Fruit fly (Drosophila melanogaster) whole organism, embryonic: ENCODE results near the gene Vps29.

Experiments
- ATbp ChIP-seq: fragments of 200-800 bp; sonication (Bioruptor generic); optimal IDR thresholded peaks from 2 replicates; lab custom pipeline; 2017; ENCODE audit warnings: missing biosample characterization, mild to moderate bottlenecking, missing genetic modification characterization, missing genetic modification reagents
- Ada2b ChIP-seq: fragments of 200-800 bp; sonication (Bioruptor generic); IDR thresholded peaks from 2 replicates; pipeline ENCODE4 v1.3.6; 2022; ENCODE audit warnings: missing biosample characterization, missing genetic modification characterization
- Antp ChIP-seq: fragments of 200-800 bp; sonication (Bioruptor generic); optimal IDR thresholded peaks from 3 replicates; lab custom pipeline; 2016; ENCODE audit warnings: missing biosample characterization, missing genetic modification characterization
- Atf6 ChIP-seq: fragments of 200-800 bp; sonication (Bioruptor generic); IDR thresholded peaks from 2 replicates; pipeline ENCODE4 v1.3.6; 2022; ENCODE audit warnings: missing biosample characterization, missing genetic modification characterization
- CG10267 ChIP-seq: fragments of 200-800 bp; sonication (Bioruptor generic); optimal IDR thresholded peaks from 2 replicates; lab custom pipeline; 2018; ENCODE audit warnings: missing biosample characterization, mild to moderate bottlenecking, missing genetic modification characterization, moderate library complexity
- CG10565 ChIP-seq: fragments of 200-800 bp; sonication (Bioruptor generic); optimal IDR thresholded peaks from 3 replicates; lab custom pipeline; 2016; ENCODE audit warnings: missing biosample characterization, mild to moderate bottlenecking, missing genetic modification characterization
- CG11695 ChIP-seq: fragments of 200-800 bp; sonication (Bioruptor generic); IDR thresholded peaks from 3 replicates; pipeline ENCODE4 v1.3.6; 2022; ENCODE audit warnings: missing biosample characterization, missing genetic modification characterization
- CG12769 ChIP-seq: fragments of 200-800 bp; sonication (Bioruptor generic); optimal IDR thresholded peaks from 2 replicates; lab custom pipeline; 2019; ENCODE audit warnings: missing biosample characterization, mild to moderate bottlenecking, missing genetic modification characterization, moderate library complexity
- CG13424 ChIP-seq: fragments of 200-800 bp; sonication (Bioruptor generic); optimal IDR thresholded peaks from 2 replicates; lab custom pipeline; 2019; ENCODE audit warnings: missing biosample characterization, mild to moderate bottlenecking, missing genetic modification characterization, moderate library complexity
- CG13624 ChIP-seq: fragments of 200-800 bp; sonication (Bioruptor generic); optimal IDR thresholded peaks from 2 replicates; lab custom pipeline; 2016; ENCODE audit warnings: missing biosample characterization, missing genetic modification characterization
- CG14860 ChIP-seq: fragments of 200-800 bp; sonication (Bioruptor generic); IDR thresholded peaks from 3 replicates; pipeline ENCODE4 v1.3.6; 2022; ENCODE audit warnings: missing biosample characterization, missing genetic modification characterization; ENCODE audit not compliant: partially characterized antibody
- CG17568 ChIP-seq: fragments of 200-800 bp; sonication (Bioruptor generic); optimal IDR thresholded peaks from 2 replicates; lab custom pipeline; 2018; ENCODE audit warnings: missing biosample characterization, mild to moderate bottlenecking, missing genetic modification characterization, moderate library complexity
- CG2199 ChIP-seq: fragments of 200-800 bp; sonication (Bioruptor generic); IDR thresholded peaks from 3 replicates; pipeline ENCODE4 v1.3.6; 2022; ENCODE audit warnings: missing biosample characterization, missing genetic modification characterization
- CG30403 ChIP-seq: fragments of 200-800 bp; sonication (Bioruptor generic); optimal IDR thresholded peaks from 3 replicates; lab custom pipeline; 2016; ENCODE audit warnings: missing biosample characterization, missing genetic modification characterization
- CG34224 ChIP-seq: fragments of 200-800 bp; sonication (Bioruptor generic); IDR thresholded peaks from 3 replicates; pipeline ENCODE4 v1.3.6; 2022; ENCODE audit warnings: missing biosample characterization, missing genetic modification characterization; ENCODE audit not compliant: partially characterized antibody
- CG3847 ChIP-seq: fragments of 200-800 bp; sonication (Bioruptor generic); IDR thresholded peaks from 2 replicates; pipeline ENCODE4 v1.3.6; 2022; ENCODE audit warnings: missing biosample characterization, missing genetic modification characterization
- CG3995 ChIP-seq: fragments of 200-800 bp; sonication (Bioruptor generic); optimal IDR thresholded peaks from 3 replicates; lab custom pipeline; 2016; ENCODE audit warnings: missing biosample characterization, missing genetic modification characterization
- CG6175 ChIP-seq: fragments of 200-800 bp; sonication (Bioruptor generic); IDR thresholded peaks from 3 replicates; pipeline ENCODE4 v1.3.6; 2022; ENCODE audit warnings: missing biosample characterization, missing genetic modification characterization
- CG6765 ChIP-seq: fragments of 200-800 bp; sonication (Bioruptor generic); optimal IDR thresholded peaks from 3 replicates; lab custom pipeline; 2017; ENCODE audit warnings: missing biosample characterization, mild to moderate bottlenecking, missing genetic modification characterization
- CG6791 ChIP-seq: fragments of 200-800 bp; sonication (Bioruptor generic); IDR thresholded peaks from 3 replicates; pipeline ENCODE4 v1.3.6; 2022; ENCODE audit warnings: missing biosample characterization, missing genetic modification characterization; ENCODE audit not compliant: partially characterized antibody
- CG7786 ChIP-seq: fragments of 200-800 bp; sonication (Bioruptor generic); optimal IDR thresholded peaks from 2 replicates; lab custom pipeline; 2016; ENCODE audit warnings: missing biosample characterization, missing genetic modification characterization
- CG7963 ChIP-seq: fragments of 200-800 bp; sonication (Bioruptor generic); IDR thresholded peaks from 3 replicates; pipeline ENCODE4 v1.3.6; 2022; ENCODE audit warnings: missing biosample characterization, missing genetic modification characterization; ENCODE audit not compliant: partially characterized antibody
- CG7987 ChIP-seq: fragments of 200-800 bp; sonication (Bioruptor generic); optimal IDR thresholded peaks from 2 replicates; lab custom pipeline; 2018; ENCODE audit warnings: missing biosample characterization, mild to moderate bottlenecking, missing genetic modification characterization, moderate library complexity
- CG9797 ChIP-seq: fragments of 200-800 bp; sonication (Bioruptor generic); optimal IDR thresholded peaks from 3 replicates; lab custom pipeline; 2018; ENCODE audit warnings: missing biosample characterization, mild to moderate bottlenecking, missing genetic modification characterization
- CG9932 ChIP-seq: fragments of 200-800 bp; sonication (Bioruptor generic); IDR thresholded peaks from 2 replicates; pipeline ENCODE4 v1.3.6; 2022; ENCODE audit warnings: missing biosample characterization, missing genetic modification characterization
- CrebB ChIP-seq: fragments of 200-800 bp; sonication (Bioruptor generic); optimal IDR thresholded peaks from 3 replicates; lab custom pipeline; 2018; ENCODE audit warnings: missing biosample characterization, mild to moderate bottlenecking, missing genetic modification characterization
- Drgx ChIP-seq: fragments of 200-800 bp; sonication (Bioruptor generic); IDR thresholded peaks from 2 replicates; pipeline ENCODE4 v1.3.6; 2022; ENCODE audit warnings: missing biosample characterization, missing genetic modification characterization
- ERR ChIP-seq: fragments of 200-800 bp; sonication (Bioruptor generic); optimal IDR thresholded peaks from 2 replicates; lab custom pipeline; 2016; ENCODE audit warnings: missing biosample characterization, missing genetic modification characterization
- HLH54F ChIP-seq: fragments of 200-800 bp; sonication (Bioruptor generic); optimal IDR thresholded peaks from 3 replicates; lab custom pipeline; 2016; ENCODE audit warnings: missing biosample characterization, missing genetic modification characterization
- Mrtf ChIP-seq: fragments of 200-800 bp; sonication (Bioruptor generic); IDR thresholded peaks from 3 replicates; pipeline ENCODE4 v1.3.6; 2022; ENCODE audit warnings: missing biosample characterization, missing genetic modification characterization
- NC2β ChIP-seq: fragments of 200-800 bp; sonication (Bioruptor generic); optimal IDR thresholded peaks from 2 replicates; lab custom pipeline; 2016; ENCODE audit warnings: missing biosample characterization, missing genetic modification characterization
- Sox102F ChIP-seq: fragments of 200-800 bp; sonication (Bioruptor generic); optimal IDR thresholded peaks from 2 replicates; lab custom pipeline; 2018; ENCODE audit warnings: missing biosample characterization, mild to moderate bottlenecking, missing genetic modification characterization, moderate library complexity
- Xbp1 ChIP-seq: fragments of 200-800 bp; sonication (Bioruptor generic); optimal IDR thresholded peaks from 3 replicates; lab custom pipeline; 2016; ENCODE audit warnings: missing biosample characterization, mild to moderate bottlenecking, missing genetic modification characterization
- aop ChIP-seq: fragments of 200-800 bp; sonication (Bioruptor generic); IDR thresholded peaks from 2 replicates; pipeline ENCODE4 v1.3.6; 2022; ENCODE audit warnings: missing biosample characterization, missing genetic modification characterization
- az2 ChIP-seq: fragments of 200-800 bp; sonication (Bioruptor generic); optimal IDR thresholded peaks from 3 replicates; lab custom pipeline; 2016; ENCODE audit warnings: missing biosample characterization, missing genetic modification characterization
- bab2 ChIP-seq: fragments of 200-800 bp; sonication (Bioruptor generic); optimal IDR thresholded peaks from 2 replicates; lab custom pipeline; 2016; ENCODE audit warnings: missing biosample characterization, missing genetic modification characterization
- bbx ChIP-seq: fragments of 200-800 bp; sonication (Bioruptor generic); IDR thresholded peaks from 2 replicates; pipeline ENCODE4 v1.3.6; 2022; ENCODE audit warnings: missing biosample characterization, missing genetic modification characterization; ENCODE audit not compliant: partially characterized antibody
- dm ChIP-seq: fragments of 200-800 bp; sonication (Bioruptor generic); optimal IDR thresholded peaks from 3 replicates; lab custom pipeline; 2016; ENCODE audit warnings: missing biosample characterization, missing genetic modification characterization
- dpn ChIP-seq, 2 experiments: fragments of 200-800 bp; sonication (Bioruptor generic); optimal IDR thresholded peaks; 3 replicates each; lab custom pipeline; 2016; ENCODE audit warnings: missing biosample characterization in 2 of 2, missing genetic modification characterization in 2 of 2
- fru ChIP-seq: fragments of >200 bp; optimal IDR thresholded peaks from 2 replicates; lab custom pipeline; 2017
- her ChIP-seq: fragments of 200-800 bp; sonication (Bioruptor generic); optimal IDR thresholded peaks from 2 replicates; lab custom pipeline; 2016; ENCODE audit warnings: missing biosample characterization, missing genetic modification characterization
- ind ChIP-seq: fragments of 200-800 bp; sonication (Bioruptor generic); optimal IDR thresholded peaks from 3 replicates; lab custom pipeline; 2016; ENCODE audit warnings: missing biosample characterization, missing genetic modification characterization
- insv ChIP-seq, 2 experiments: fragments of 200-800 bp; sonication (Bioruptor generic); optimal IDR thresholded peaks; 3 replicates each; lab custom pipeline; 2016 to 2018; ENCODE audit warnings: missing biosample characterization in 2 of 2, missing genetic modification characterization in 2 of 2
- oc ChIP-seq: fragments of 200-800 bp; sonication (Bioruptor generic); optimal IDR thresholded peaks from 2 replicates; lab custom pipeline; 2018; ENCODE audit warnings: missing biosample characterization, mild to moderate bottlenecking, missing genetic modification characterization, moderate library complexity
- ranshi ChIP-seq: fragments of 200-800 bp; sonication (Bioruptor generic); IDR thresholded peaks from 2 replicates; pipeline ENCODE4 v1.3.6; 2022; ENCODE audit warnings: missing biosample characterization, missing genetic modification characterization
- shn ChIP-seq: fragments of 200-800 bp; sonication (Bioruptor generic); optimal IDR thresholded peaks from 3 replicates; lab custom pipeline; 2016; ENCODE audit warnings: missing biosample characterization, missing genetic modification characterization
- tgo ChIP-seq: fragments of 200-800 bp; sonication (Bioruptor generic); IDR thresholded peaks from 3 replicates; pipeline ENCODE4 v1.3.6; 2022; ENCODE audit warnings: missing biosample characterization, missing genetic modification characterization
- trem ChIP-seq: fragments of 200-800 bp; optimal IDR thresholded peaks from 3 replicates; lab custom pipeline; 2019; ENCODE audit warnings: missing biosample characterization, mild to moderate bottlenecking, missing genetic modification characterization, moderate library complexity
- tx ChIP-seq: fragments of 200-800 bp; sonication (Bioruptor generic); optimal IDR thresholded peaks from 2 replicates; lab custom pipeline; 2016; ENCODE audit warnings: missing biosample characterization, missing genetic modification characterization
- vvl ChIP-seq: fragments of 200-800 bp; sonication (Bioruptor generic); IDR thresholded peaks from 2 replicates; pipeline ENCODE4 v1.3.6; 2022; ENCODE audit warnings: missing biosample characterization, missing genetic modification characterization
- wek ChIP-seq: fragments of 200-800 bp; sonication (Bioruptor generic); optimal IDR thresholded peaks from 3 replicates; lab custom pipeline; 2018; ENCODE audit warnings: missing biosample characterization, mild to moderate bottlenecking, missing genetic modification characterization, moderate library complexity

Gene Vps29

DNA sequence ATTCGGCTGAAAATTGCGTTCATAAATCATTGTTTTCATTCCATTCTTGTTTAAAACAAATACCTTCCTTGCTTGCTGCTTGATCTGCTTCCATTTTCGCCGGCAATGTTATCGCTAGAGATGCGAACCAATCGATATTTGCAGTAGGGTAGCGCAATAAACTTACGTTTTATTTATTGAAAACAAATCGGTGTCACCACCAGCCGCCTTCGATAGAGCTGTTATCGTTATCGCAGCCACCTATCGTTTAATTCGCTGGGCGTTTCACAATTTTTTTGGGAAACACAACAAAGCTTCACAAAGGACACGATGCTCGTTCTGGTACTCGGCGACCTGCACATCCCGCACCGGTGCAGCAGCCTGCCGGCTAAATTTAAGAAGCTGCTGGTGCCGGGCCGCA lies at the start of gene Vps29, which contains the start of gene Tfb4 (continued):
- no peak for TF ChIP-seq Sox102F (GFP tag; lab: Kevin White, UChicago)
- TF ChIP-seq Xbp1 (GFP tag; lab: Kevin White, UChicago): peak; percentile 67
- no peak for TF ChIP-seq ATbp
- peak; percentile 12 for TF ChIP-seq NC2β
- peak; percentile 18 for TF ChIP-seq shn
- TF ChIP-seq CG7987: peak; percentile 44
- peak; percentile 38; the same call in 1 of the 2 replicates for TF ChIP-seq ranshi (GFP tag; lab: Robert Waterston, UW)
- TF ChIP-seq ERR: peak; percentile 9
- TF ChIP-seq CG9797: peak; percentile 7
- peak; percentile 63 for TF ChIP-seq CG13624 (GFP tag; lab: Kevin White, UChicago)
- TF ChIP-seq HLH54F (GFP tag; lab: Kevin White, UChicago): peak; percentile 69
- TF ChIP-seq CG10565 (GFP tag; lab: Kevin White, UChicago): no peak
- TF ChIP-seq CG3995 (GFP tag; lab: Kevin White, UChicago): no peak
- peak; percentile 7 for TF ChIP-seq tx (GFP tag; lab: Kevin White, UChicago)
- peak; percentile 54; the same call in 1 of the 2 replicates for TF ChIP-seq Atf6 (GFP tag; lab: Robert Waterston, UW)
- TF ChIP-seq her: peak; percentile 75
- peak; percentile 87 for TF ChIP-seq CG9932 (GFP tag; lab: Robert Waterston, UW)
- TF ChIP-seq dm: peak; percentile 31
- TF ChIP-seq dpn (GFP tag; optimal IDR thresholded peaks at IDR 0.05; lab: Kevin White, UChicago): peak; percentile 28 to 73
- TF ChIP-seq ind: peak; percentile 56
- TF ChIP-seq Ada2b (GFP tag; lab: Robert Waterston, UW): peak; percentile 47; the same call in 1 of the 2 replicates
- peak; percentile 85 for TF ChIP-seq wek (GFP tag; lab: Kevin White, UChicago)
- no peak for TF ChIP-seq CrebB (tag; lab: Kevin White, UChicago)
- TF ChIP-seq CG10267 (tag; lab: Kevin White, UChicago): peak; percentile 33
- 0 out of 3 replicates have a peak, but pooled peaks have one; percentile 21 for TF ChIP-seq Mrtf (GFP tag; lab: Robert Waterston, UW)
- TF ChIP-seq CG30403 (GFP tag; lab: Kevin White, UChicago): peak; percentile 51
- TF ChIP-seq CG3847 (GFP tag; lab: Robert Waterston, UW): 0 out of 2 replicates have a peak, but pooled peaks have one; percentile 47
- TF ChIP-seq Drgx (GFP tag; lab: Robert Waterston, UW): 0 out of 2 replicates have a peak, but pooled peaks have one; percentile 34
- TF ChIP-seq oc: no peak
- TF ChIP-seq CG2199 (GFP tag; lab: Robert Waterston, UW): no peak
- TF ChIP-seq az2 (GFP tag; lab: Kevin White, UChicago): peak; percentile 26
- TF ChIP-seq vvl (GFP tag; lab: Robert Waterston, UW): peak; percentile 58; the same call in 1 of the 2 replicates
- TF ChIP-seq CG6175: no peak
- peak; percentile 64 for TF ChIP-seq bab2
- peak; percentile 36 for TF ChIP-seq CG13424 (tag; lab: Kevin White, UChicago)
- TF ChIP-seq CG6791 (GFP tag; lab: Robert Waterston, UW): peak; percentile 94
- peak; percentile 99 for TF ChIP-seq CG17568 (GFP tag; lab: Kevin White, UChicago)
- TF ChIP-seq bbx (GFP tag; lab: Robert Waterston, UW): peak; percentile 97
- TF ChIP-seq CG7963 (GFP tag; lab: Robert Waterston, UW): peak; percentile 96
- TF ChIP-seq CG12769 (tag; lab: Kevin White, UChicago): no peak
- TF ChIP-seq Antp: peak; percentile 63
- peak; percentile 56 for TF ChIP-seq CG7786
- TF ChIP-seq CG34224: peak; percentile 99
- no peak for TF ChIP-seq CG6765 (GFP tag; lab: Kevin White, UChicago)
- TF ChIP-seq CG14860 (GFP tag; lab: Robert Waterston, UW): peak; percentile 93
- TF ChIP-seq tgo (GFP tag; lab: Robert Waterston, UW): 0 out of 3 replicates have a peak, but pooled peaks have one; percentile 14
- peak; percentile 61 for TF ChIP-seq trem (tag; lab: Kevin White, UChicago)
- TF ChIP-seq CG11695 (GFP tag; lab: Robert Waterston, UW): 0 out of 3 replicates have a peak, but pooled peaks have one; percentile 12
- no peak for TF ChIP-seq fru
- no peak for TF ChIP-seq aop
- no peak for TF ChIP-seq insv (GFP tag; optimal IDR thresholded peaks at IDR 0.05; lab: Kevin White, UChicago)
